Fruit fly (Drosophila melanogaster) Kc167 (cell line): Measurements from ENCODE around the gene Ir21a.

Source experiments
- Myc ChIP-seq: fragments of >200 bp; optimal IDR thresholded peaks from 2 replicates; lab custom pipeline; 2017; ENCODE audit warnings: missing external identifiers
- Sin3A ChIP-seq: fragments of >200 bp; optimal IDR thresholded peaks from 2 replicates; lab custom pipeline; 2018; ENCODE audit warnings: missing external identifiers
- psq ChIP-seq: fragments of >200 bp; optimal IDR thresholded peaks from 2 replicates; lab custom pipeline; 2017; ENCODE audit warnings: missing external identifiers

dm6 chr2L:25055-25454 is at the start of gene Ir21a:
- TF ChIP-seq Sin3A (lab: Kevin White, UChicago) (no peak), Myc (no peak), psq (lab: Kevin White, UChicago) (no peak)
